Fruit fly (Drosophila melanogaster) whole organism, embryonic: ENCODE measurements around the gene HisCl1.

ENCODE experiments used
- CG10274 ChIP-seq: fragments of 200-800 bp; sonication (Bioruptor generic); optimal IDR thresholded peaks from 3 replicates; lab custom pipeline; 2017; ENCODE audit warnings: missing biosample characterization, mild to moderate bottlenecking, missing genetic modification characterization
- CG11247 ChIP-seq: fragments of 200-800 bp; sonication (Bioruptor generic); IDR thresholded peaks from 2 replicates; pipeline ENCODE4 v1.3.6; 2022; ENCODE audit warnings: missing biosample characterization, missing genetic modification characterization
- CG12219 ChIP-seq: fragments of 200-800 bp; sonication (Bioruptor generic); optimal IDR thresholded peaks from 3 replicates; lab custom pipeline; 2018; ENCODE audit warnings: missing biosample characterization, mild to moderate bottlenecking, missing genetic modification characterization
- CG12236 ChIP-seq: fragments of 200-800 bp; sonication (Bioruptor generic); optimal IDR thresholded peaks from 2 replicates; lab custom pipeline; 2016; ENCODE audit warnings: missing biosample characterization, missing genetic modification characterization
- CG12659 ChIP-seq: fragments of 200-800 bp; sonication (Bioruptor generic); optimal IDR thresholded peaks from 3 replicates; lab custom pipeline; 2017; ENCODE audit warnings: mild to moderate bottlenecking, missing biosample characterization, missing genetic modification reagents, missing genetic modification characterization
- CG13424 ChIP-seq: fragments of 200-800 bp; sonication (Bioruptor generic); optimal IDR thresholded peaks from 2 replicates; lab custom pipeline; 2019; ENCODE audit warnings: missing biosample characterization, mild to moderate bottlenecking, missing genetic modification characterization, moderate library complexity
- CG1603 ChIP-seq: fragments of 200-800 bp; sonication (Bioruptor generic); optimal IDR thresholded peaks from 2 replicates; lab custom pipeline; 2019; ENCODE audit warnings: missing biosample characterization, mild to moderate bottlenecking, missing genetic modification characterization, moderate library complexity
- CG16813 ChIP-seq: fragments of 200-800 bp; sonication (Bioruptor generic); IDR thresholded peaks from 3 replicates; pipeline ENCODE4 v1.3.6; 2022; ENCODE audit warnings: missing biosample characterization, missing genetic modification characterization; ENCODE audit not compliant: partially characterized antibody
- CG17359 ChIP-seq: fragments of 200-800 bp; sonication (Bioruptor generic); optimal IDR thresholded peaks from 3 replicates; lab custom pipeline; 2018; ENCODE audit warnings: missing biosample characterization, mild to moderate bottlenecking, missing genetic modification characterization, moderate library complexity
- CG17568 ChIP-seq: fragments of 200-800 bp; sonication (Bioruptor generic); optimal IDR thresholded peaks from 2 replicates; lab custom pipeline; 2018; ENCODE audit warnings: missing biosample characterization, mild to moderate bottlenecking, missing genetic modification characterization, moderate library complexity
- CG30403 ChIP-seq: fragments of 200-800 bp; sonication (Bioruptor generic); optimal IDR thresholded peaks from 3 replicates; lab custom pipeline; 2016; ENCODE audit warnings: missing biosample characterization, missing genetic modification characterization
- CG31224 ChIP-seq: fragments of 200-800 bp; sonication (Bioruptor generic); IDR thresholded peaks from 2 replicates; pipeline ENCODE4 v1.3.6; 2022; ENCODE audit warnings: missing biosample characterization, missing genetic modification characterization
- CG3726 ChIP-seq: fragments of 200-800 bp; sonication (Bioruptor generic); IDR thresholded peaks from 3 replicates; pipeline ENCODE4, ENCODE4 v1.3.6; 2022; ENCODE audit warnings: missing biosample characterization, missing genetic modification characterization
- CG3847 ChIP-seq: fragments of 200-800 bp; sonication (Bioruptor generic); IDR thresholded peaks from 2 replicates; pipeline ENCODE4 v1.3.6; 2022; ENCODE audit warnings: missing biosample characterization, missing genetic modification characterization
- CG5245 ChIP-seq: fragments of 200-800 bp; sonication (Bioruptor generic); optimal IDR thresholded peaks from 3 replicates; lab custom pipeline; 2016; ENCODE audit warnings: missing biosample characterization, missing genetic modification characterization
- CG6765 ChIP-seq: fragments of 200-800 bp; sonication (Bioruptor generic); optimal IDR thresholded peaks from 3 replicates; lab custom pipeline; 2017; ENCODE audit warnings: missing biosample characterization, mild to moderate bottlenecking, missing genetic modification characterization
- Doc2 ChIP-seq: fragments of 200-800 bp; sonication (Bioruptor generic); IDR thresholded peaks from 2 replicates; pipeline ENCODE4 v1.3.6; 2022; ENCODE audit warnings: missing biosample characterization, missing genetic modification characterization
- Gug ChIP-seq: fragments of 200-800 bp; sonication (Bioruptor generic); IDR thresholded peaks from 4 replicates; pipeline ENCODE4 v1.3.6; 2022; ENCODE audit warnings: missing biosample characterization, missing genetic modification characterization
- H2.0 ChIP-seq: fragments of 200-800 bp; sonication (Bioruptor generic); IDR thresholded peaks from 2 replicates; pipeline ENCODE4 v1.3.6; 2022; ENCODE audit warnings: missing biosample characterization, missing genetic modification characterization
- Hr3 ChIP-seq: fragments of 200-800 bp; sonication (Bioruptor generic); optimal IDR thresholded peaks from 3 replicates; lab custom pipeline; 2016; ENCODE audit warnings: missing biosample characterization, missing genetic modification characterization
- Jarid2 ChIP-seq: fragments of 200-800 bp; sonication (Bioruptor generic); optimal IDR thresholded peaks from 3 replicates; lab custom pipeline; 2017; ENCODE audit warnings: mild to moderate bottlenecking, missing biosample characterization, missing genetic modification reagents, missing genetic modification characterization
- Kr ChIP-seq: fragments of 200-800 bp; sonication (Bioruptor generic); optimal IDR thresholded peaks from 2 replicates; lab custom pipeline; 2017; ENCODE audit warnings: missing biosample characterization, mild to moderate bottlenecking, missing genetic modification characterization
- Max ChIP-seq: fragments of 200-800 bp; sonication (Bioruptor generic); optimal IDR thresholded peaks from 2 replicates; lab custom pipeline; 2016; ENCODE audit warnings: missing biosample characterization, mild to moderate bottlenecking, missing genetic modification characterization
- Med ChIP-seq: fragments of 200-800 bp; sonication (Bioruptor generic); peaks from one replicate; lab custom pipeline; 2016; ENCODE audit warnings: missing biosample characterization, missing genetic modification characterization, mild to moderate bottlenecking, inconsistent platforms, moderate library complexity
- Meics ChIP-seq: fragments of 200-800 bp; sonication (Bioruptor generic); optimal IDR thresholded peaks from 2 replicates; lab custom pipeline; 2017; ENCODE audit warnings: missing biosample characterization, mild to moderate bottlenecking, missing genetic modification characterization
- NC2α ChIP-seq: fragments of 200-800 bp; sonication (Bioruptor generic); optimal IDR thresholded peaks from 2 replicates; lab custom pipeline; 2016; ENCODE audit warnings: missing biosample characterization, missing genetic modification characterization
- NFAT ChIP-seq: fragments of 200-800 bp; sonication (Bioruptor generic); IDR thresholded peaks from 2 replicates; pipeline ENCODE4 v1.3.6; 2022; ENCODE audit warnings: missing biosample characterization, missing genetic modification characterization
- Oaz ChIP-seq: fragments of 200-800 bp; sonication (Bioruptor generic); IDR thresholded peaks from 2 replicates; pipeline ENCODE4 v1.3.6; 2022; ENCODE audit warnings: missing biosample characterization, missing genetic modification characterization
- Poxn ChIP-seq: fragments of 200-800 bp; sonication (Bioruptor generic); IDR thresholded peaks from 2 replicates; pipeline ENCODE4 v1.3.6; 2022; ENCODE audit warnings: missing biosample characterization, missing genetic modification characterization
- Taf1 ChIP-seq: fragments of 200-800 bp; sonication (Bioruptor generic); IDR thresholded peaks from 2 replicates; pipeline ENCODE4 v1.3.6; 2022; ENCODE audit warnings: missing biosample characterization, missing genetic modification characterization
- ab ChIP-seq: fragments of 200-800 bp; sonication (Bioruptor generic); optimal IDR thresholded peaks from 2 replicates; lab custom pipeline; 2016; ENCODE audit warnings: missing biosample characterization, missing genetic modification characterization
- chm ChIP-seq: fragments of 200-800 bp; sonication (Bioruptor generic); IDR thresholded peaks from 2 replicates; pipeline ENCODE4 v1.3.6; 2022; ENCODE audit warnings: missing biosample characterization, missing genetic modification characterization
- fru ChIP-seq: fragments of >200 bp; optimal IDR thresholded peaks from 2 replicates; lab custom pipeline; 2017
- gcm ChIP-seq: fragments of 200-800 bp; sonication (Bioruptor generic); optimal IDR thresholded peaks from 2 replicates; lab custom pipeline; 2019; ENCODE audit warnings: missing biosample characterization, mild to moderate bottlenecking, missing genetic modification characterization, moderate library complexity
- grn ChIP-seq: fragments of 200-800 bp; sonication (Bioruptor generic); optimal IDR thresholded peaks from 3 replicates; lab custom pipeline; 2017; ENCODE audit warnings: missing biosample characterization, missing genetic modification characterization
- hbn ChIP-seq: fragments of 200-800 bp; sonication (Bioruptor generic); IDR thresholded peaks from 2 replicates; pipeline ENCODE4 v1.3.6; 2022; ENCODE audit warnings: missing biosample characterization, missing genetic modification characterization; ENCODE audit not compliant: partially characterized antibody
- hth ChIP-seq: fragments of >200 bp; optimal IDR thresholded peaks from 2 replicates; lab custom pipeline; 2017; ENCODE audit warnings: inconsistent platforms
- jumu ChIP-seq: fragments of 200-800 bp; sonication (Bioruptor generic); optimal IDR thresholded peaks from 3 replicates; lab custom pipeline; 2016; ENCODE audit warnings: missing biosample characterization, missing genetic modification characterization
- luna ChIP-seq: fragments of 200-800 bp; sonication (Bioruptor generic); optimal IDR thresholded peaks from 2 replicates; lab custom pipeline; 2016; ENCODE audit warnings: missing biosample characterization, missing genetic modification characterization
- mld ChIP-seq: fragments of 200-800 bp; sonication (Bioruptor generic); IDR thresholded peaks from 3 replicates; pipeline ENCODE4 v1.3.6; 2022; ENCODE audit warnings: missing biosample characterization, missing genetic modification characterization; ENCODE audit not compliant: partially characterized antibody
- nmo ChIP-seq: fragments of 200-800 bp; sonication (Bioruptor generic); optimal IDR thresholded peaks from 2 replicates; lab custom pipeline; 2018; ENCODE audit warnings: missing biosample characterization, mild to moderate bottlenecking, missing genetic modification characterization, moderate library complexity
- nom ChIP-seq: fragments of 200-800 bp; sonication (Bioruptor generic); optimal IDR thresholded peaks from 2 replicates; lab custom pipeline; 2017; ENCODE audit warnings: missing biosample characterization, missing genetic modification characterization, mild to moderate bottlenecking, moderate library complexity, missing genetic modification reagents
- oc ChIP-seq: fragments of 200-800 bp; sonication (Bioruptor generic); optimal IDR thresholded peaks from 2 replicates; lab custom pipeline; 2018; ENCODE audit warnings: missing biosample characterization, mild to moderate bottlenecking, missing genetic modification characterization, moderate library complexity
- otp ChIP-seq: fragments of 200-800 bp; sonication (Bioruptor generic); IDR thresholded peaks from 3 replicates; pipeline ENCODE4, ENCODE4 v1.3.6; 2022; ENCODE audit warnings: missing biosample characterization, missing genetic modification characterization
- phol ChIP-seq: fragments of 200-800 bp; sonication (Bioruptor generic); optimal IDR thresholded peaks from 3 replicates; lab custom pipeline; 2018; ENCODE audit warnings: missing biosample characterization, mild to moderate bottlenecking, missing genetic modification characterization, moderate library complexity
- sd ChIP-seq: fragments of 200-800 bp; sonication (Bioruptor generic); optimal IDR thresholded peaks from 3 replicates; lab custom pipeline; 2018; ENCODE audit warnings: missing biosample characterization, mild to moderate bottlenecking, missing genetic modification characterization, moderate library complexity
- sim ChIP-seq: fragments of 200-800 bp; sonication (Bioruptor generic); IDR thresholded peaks from 2 replicates; pipeline ENCODE4 v1.3.6; 2022; ENCODE audit warnings: missing biosample characterization, missing genetic modification characterization
- sima ChIP-seq: fragments of 200-800 bp; sonication (Bioruptor generic); optimal IDR thresholded peaks from 2 replicates; lab custom pipeline; 2016; ENCODE audit warnings: missing biosample characterization, missing genetic modification characterization
- slp2 ChIP-seq: fragments of 200-800 bp; sonication (Bioruptor generic); optimal IDR thresholded peaks from 2 replicates; lab custom pipeline; 2016; ENCODE audit warnings: missing biosample characterization, missing genetic modification characterization
- sna ChIP-seq: fragments of 200-800 bp; sonication (Bioruptor generic); IDR thresholded peaks from 2 replicates; pipeline ENCODE4 v1.3.6; 2022; ENCODE audit warnings: missing biosample characterization, missing genetic modification characterization; ENCODE audit not compliant: partially characterized antibody
- sug ChIP-seq: fragments of 200-800 bp; optimal IDR thresholded peaks from 2 replicates; lab custom pipeline; 2019; ENCODE audit warnings: missing biosample characterization, mild to moderate bottlenecking, missing genetic modification characterization, moderate library complexity

HisCl1 gene

DNA sequence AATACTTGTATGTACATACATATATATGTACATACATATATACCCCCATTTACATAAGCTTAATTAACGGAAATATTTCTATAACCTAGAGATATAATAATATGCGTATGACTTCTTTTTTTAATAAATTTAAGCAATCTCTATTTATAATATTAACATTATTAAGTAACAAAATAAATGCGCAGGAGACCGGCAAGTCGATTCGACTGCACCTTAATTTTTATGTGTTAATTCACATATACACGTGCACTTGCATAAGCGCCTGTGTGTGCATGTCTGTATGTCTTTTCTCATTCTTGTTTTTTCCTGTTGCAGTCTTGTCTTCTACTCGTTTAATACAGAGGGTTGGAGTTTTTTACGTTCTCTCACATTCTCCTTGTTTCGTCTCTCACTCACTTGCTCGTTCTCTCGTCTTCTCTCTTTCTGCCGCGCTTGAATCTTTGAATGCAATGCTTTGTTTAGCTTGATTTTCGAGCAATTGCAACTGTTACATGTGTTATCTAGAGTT, 6.7 kb upstream of the HisCl1 start (continued):
- TF ChIP-seq nmo (GFP tag; lab: Kevin White, UChicago) (peak; percentile 99), CG30403 (GFP tag; lab: Kevin White, UChicago) (peak; percentile 93), grn (GFP tag; lab: Kevin White, UChicago) (peak; percentile 38), CG3847 (GFP tag; lab: Robert Waterston, UW) (peak; percentile 36; the same call in 1 of the 2 replicates), nom (GFP tag; lab: Kevin White, UChicago) (peak; percentile 86), Hr3 (GFP tag; lab: Kevin White, UChicago) (peak; percentile 95), Meics (GFP tag; lab: Kevin White, UChicago) (peak; percentile 66), Doc2 (GFP tag; lab: Robert Waterston, UW) (no peak), slp2 (peak; percentile 44), gcm (GFP tag; lab: Kevin White, UChicago) (peak; percentile 95), CG3726 (GFP tag; lab: Robert Waterston, UW) (peak; percentile 85; the same call in 2 of the 3 replicates), fru (lab: Kevin White, UChicago) (no peak), CG6765 (no peak), sima (GFP tag; lab: Kevin White, UChicago) (no peak), luna (no peak), hth (no peak), oc (tag; lab: Kevin White, UChicago) (peak; percentile 94), ab (GFP tag; lab: Kevin White, UChicago) (peak; percentile 31), Oaz (peak; percentile 50), sd (tag; lab: Kevin White, UChicago) (peak; percentile 10), CG17568 (GFP tag; lab: Kevin White, UChicago) (peak; percentile 76), Gug (GFP tag; lab: Robert Waterston, UW) (peak; percentile 87), sim (GFP tag; lab: Robert Waterston, UW) (peak; percentile 89), CG11247 (peak; percentile 59; the same call in 1 of the 2 replicates), Max (GFP tag; lab: Kevin White, UChicago) (peak; percentile 82), CG5245 (GFP tag; lab: Kevin White, UChicago) (peak; percentile 94), mld (GFP tag; lab: Robert Waterston, UW) (no peak), CG1603 (peak; percentile 65), phol (tag; lab: Kevin White, UChicago) (peak; percentile 98), Jarid2 (peak; percentile 71), NC2α (GFP tag; lab: Kevin White, UChicago) (no peak), CG10274 (GFP tag; lab: Kevin White, UChicago) (peak; percentile 100), H2.0 (GFP tag; lab: Robert Waterston, UW) (peak; percentile 81), CG12219 (GFP tag; lab: Kevin White, UChicago) (peak; percentile 81), NFAT (GFP tag; lab: Robert Waterston, UW) (no peak), CG31224 (GFP tag; lab: Robert Waterston, UW) (peak; percentile 22; the same call in 1 of the 2 replicates), jumu (GFP tag; lab: Kevin White, UChicago) (peak; percentile 21), sna (GFP tag; lab: Robert Waterston, UW) (no peak), hbn (GFP tag; lab: Robert Waterston, UW) (no peak), CG12659 (peak; percentile 85), Taf1 (GFP tag; lab: Robert Waterston, UW) (no peak), Poxn (GFP tag; lab: Robert Waterston, UW) (no peak), CG12236 (GFP tag; lab: Kevin White, UChicago) (peak; percentile 3), otp (peak; percentile 91), CG17359 (tag; lab: Kevin White, UChicago) (peak; percentile 95), CG16813 (no peak), CG13424 (tag; lab: Kevin White, UChicago) (peak; percentile 94), Kr (peak; percentile 33), chm (GFP tag; lab: Robert Waterston, UW) (peak; percentile 93), Med (GFP tag; lab: Kevin White, UChicago) (peak; percentile 44), sug (peak; percentile 52)
